Fruit fly (Drosophila melanogaster) whole organism, pupa: ENCODE measurements around the gene CG42375.

Experiments
- CG10348 ChIP-seq: fragments of 200-800 bp; sonication (Bioruptor generic); IDR thresholded peaks from 2 replicates; pipeline ENCODE4 v1.3.6; 2022; ENCODE audit warnings: missing biosample characterization, missing genetic modification characterization
- CG12605 ChIP-seq: fragments of 200-800 bp; sonication (Bioruptor generic); IDR thresholded peaks from 2 replicates; pipeline ENCODE4 v1.3.6; 2022; ENCODE audit warnings: missing biosample characterization, missing genetic modification characterization
- CG13204 ChIP-seq: fragments of 200-800 bp; sonication (Bioruptor generic); optimal IDR thresholded peaks from 2 replicates; lab custom pipeline; 2018; ENCODE audit warnings: missing biosample characterization, mild to moderate bottlenecking, missing genetic modification characterization, moderate library complexity
- CG14655 ChIP-seq: fragments of 200-800 bp; sonication (Bioruptor generic); optimal IDR thresholded peaks from 3 replicates; lab custom pipeline; 2017; ENCODE audit warnings: mild to moderate bottlenecking, missing biosample characterization, missing genetic modification reagents, missing genetic modification characterization
- CG15710 ChIP-seq: fragments of 200-800 bp; sonication (Bioruptor generic); optimal IDR thresholded peaks from 2 replicates; lab custom pipeline; 2018; ENCODE audit warnings: missing biosample characterization, mild to moderate bottlenecking, missing genetic modification characterization, moderate library complexity
- CG17806 ChIP-seq: fragments of 200-800 bp; sonication (Bioruptor generic); optimal IDR thresholded peaks from 2 replicates; lab custom pipeline; 2018; ENCODE audit warnings: missing biosample characterization, mild to moderate bottlenecking, missing genetic modification characterization, moderate library complexity
- CG8301 ChIP-seq: fragments of 200-800 bp; sonication (Bioruptor generic); optimal IDR thresholded peaks from 2 replicates; lab custom pipeline; 2018; ENCODE audit warnings: missing biosample characterization, mild to moderate bottlenecking, missing genetic modification characterization
- D1 ChIP-seq: fragments of 200-800 bp; sonication (Bioruptor generic); optimal IDR thresholded peaks from 2 replicates; lab custom pipeline; 2018; ENCODE audit warnings: missing biosample characterization, mild to moderate bottlenecking, missing genetic modification characterization, moderate library complexity
- EcR ChIP-seq: fragments of 200-800 bp; sonication (Bioruptor generic); optimal IDR thresholded peaks from 3 replicates; lab custom pipeline; 2019; ENCODE audit warnings: missing biosample characterization, missing genetic modification characterization, mild to moderate bottlenecking, moderate library complexity, missing genetic modification reagents
- Ets98B ChIP-seq: fragments of 200-800 bp; sonication (Bioruptor generic); IDR thresholded peaks from 2 replicates; pipeline ENCODE4 v1.3.6; 2022; ENCODE audit warnings: missing biosample characterization, missing genetic modification characterization
- Pif1A ChIP-seq: fragments of 200-800 bp; sonication (Bioruptor generic); optimal IDR thresholded peaks from 3 replicates; lab custom pipeline; 2016; ENCODE audit warnings: missing biosample characterization, missing genetic modification characterization
- Snoo ChIP-seq: fragments of 200-800 bp; sonication (Bioruptor generic); optimal IDR thresholded peaks from 3 replicates; lab custom pipeline; 2017; ENCODE audit warnings: missing biosample characterization, mild to moderate bottlenecking, missing genetic modification characterization, inconsistent platforms
- gl ChIP-seq: fragments of 200-800 bp; sonication (Bioruptor generic); optimal IDR thresholded peaks from 2 replicates; lab custom pipeline; 2018; ENCODE audit warnings: missing biosample characterization, mild to moderate bottlenecking, missing genetic modification characterization
- rn ChIP-seq: fragments of 200-800 bp; sonication (Bioruptor generic); IDR thresholded peaks from 2 replicates; pipeline ENCODE4 v1.3.6; 2022; ENCODE audit warnings: missing biosample characterization, missing genetic modification characterization

dm6 chr3R:13783397-13783796, 4.0 kb downstream of the CG42375 start:
- no peak for TF ChIP-seq CG13204 (GFP tag; lab: Kevin White, UChicago)
- TF ChIP-seq CG8301: no peak
- TF ChIP-seq Snoo (tag; lab: Kevin White, UChicago): no peak
- TF ChIP-seq gl: no peak
- no peak for TF ChIP-seq Pif1A (GFP tag; lab: Kevin White, UChicago)
- TF ChIP-seq CG10348 (GFP tag; lab: Robert Waterston, UW): no peak
- TF ChIP-seq Ets98B: no peak
- TF ChIP-seq rn: no peak
- TF ChIP-seq EcR: no peak
- no peak for TF ChIP-seq CG12605 (GFP tag; lab: Robert Waterston, UW)
- no peak for TF ChIP-seq CG14655 (GFP tag; lab: Kevin White, UChicago)
- no peak for TF ChIP-seq D1 (tag; lab: Kevin White, UChicago)
- no peak for TF ChIP-seq CG15710 (tag; lab: Kevin White, UChicago)
- TF ChIP-seq CG17806 (tag; lab: Kevin White, UChicago): no peak
